Worm (Caenorhabditis elegans): ENCODE data around the gene T19C3.4.
A peak's percentile ranks its signal among the peaks of the same experiment; 100 is the strongest.

Gene T19C3.4

DNA sequence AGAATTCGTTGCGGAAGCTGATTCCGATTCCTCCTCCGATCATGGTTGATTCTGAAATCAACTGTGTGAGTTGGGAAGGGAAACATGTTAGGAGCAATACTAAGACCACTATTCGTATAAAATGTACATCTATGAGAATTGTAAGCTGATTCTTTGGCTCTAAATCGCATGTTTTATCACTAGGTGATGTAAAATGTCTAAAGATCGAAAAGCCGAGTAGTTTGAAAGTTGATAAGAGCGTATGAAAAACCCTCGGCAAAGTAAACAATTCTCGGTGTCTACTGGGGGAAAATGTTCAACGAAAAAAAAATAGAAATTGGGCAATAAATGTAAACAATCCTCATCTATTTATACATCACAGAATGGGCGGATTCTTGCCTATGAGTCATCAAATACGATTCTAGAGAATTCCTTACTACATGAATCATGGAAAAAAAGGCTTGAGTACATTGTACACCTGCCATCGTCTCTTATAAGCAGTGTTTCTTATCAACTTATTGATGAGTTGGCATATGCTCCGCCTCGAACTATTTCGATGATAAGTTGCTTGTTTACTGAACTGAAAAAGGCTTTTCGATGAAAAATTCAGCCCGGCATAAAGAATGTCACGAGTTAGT, 19.6 kb downstream of the T19C3.4 start, which contains the start of gene lec-6:
lec-6 (minus strand) TSS at position 51 of the 617 bp plus-strand sequence.
- TF ChIP-seq sox-4 (tag; optimal IDR thresholded peaks at IDR 0.05) (no peak), jun-1 (tag; optimal IDR thresholded peaks at IDR 0.05) (peak; percentile 64), irx-1 (tag; optimal IDR thresholded peaks at IDR 0.05) (peak; percentile 21), dsc-1 (tag; optimal IDR thresholded peaks at IDR 0.05) (no peak), lir-3 (tag; optimal IDR thresholded peaks at IDR 0.05; ENCODE audit: poor library complexity) (no peak), sup-37 (GFP tag; optimal IDR thresholded peaks at IDR 0.05) (no peak), C16A3.4 (tag; optimal IDR thresholded peaks at IDR 0.05) (no peak), pqm-1 (tag; optimal IDR thresholded peaks at IDR 0.05) (peak; percentile 38), ets-5 (GFP tag; IDR thresholded peaks at IDR 0.05) (no peak), mdl-1 (tag; optimal IDR thresholded peaks at IDR 0.05) (no peak), lin-14 (GFP tag; optimal IDR thresholded peaks at IDR 0.05) (peak; percentile 11), C34B4.2 (tag; optimal IDR thresholded peaks at IDR 0.05) (no peak), swsn-7 (tag; optimal IDR thresholded peaks at IDR 0.05) (no peak), isw-1 (GFP tag; IDR thresholded peaks at IDR 0.05) (no peak), zip-4 (GFP tag; optimal IDR thresholded peaks at IDR 0.05) (no peak), pag-3 (tag; optimal IDR thresholded peaks at IDR 0.05; ENCODE audit: borderline replicate concordance, insufficient read depth) (no peak), fos-1 (tag; optimal IDR thresholded peaks at IDR 0.05) (peak; percentile 74), aha-1 (tag; optimal IDR thresholded peaks at IDR 0.05) (no peak), rnt-1 (tag; optimal IDR thresholded peaks at IDR 0.05) (no peak), fkh-4 (tag; optimal IDR thresholded peaks at IDR 0.05; ENCODE audit: borderline replicate concordance) (no peak), hlh-17 (GFP tag; optimal IDR thresholded peaks at IDR 0.05; ENCODE audit: borderline replicate concordance) (no peak), tbx-2 (tag; optimal IDR thresholded peaks at IDR 0.05) (no peak), ces-1 (GFP tag; optimal IDR thresholded peaks at IDR 0.05) (no peak), lin-35 (GFP tag; optimal IDR thresholded peaks at IDR 0.05) (peak in 1 of 2 experiments; percentile 51), lin-13 (GFP tag; optimal IDR thresholded peaks at IDR 0.05) (no peak), elt-2 (tag; optimal IDR thresholded peaks at IDR 0.05) (peak; percentile 97), nhr-77 (tag; optimal IDR thresholded peaks at IDR 0.05) (peak; percentile 1), efl-3 (GFP tag; optimal IDR thresholded peaks at IDR 0.05) (no peak), ceh-8 (GFP tag; optimal IDR thresholded peaks at IDR 0.05) (no peak), nhr-71 (tag; optimal IDR thresholded peaks at IDR 0.05) (peak; percentile 56), xbp-1 (tag; optimal IDR thresholded peaks at IDR 0.05) (no peak), efl-1 (optimal IDR thresholded peaks at IDR 0.05) (no peak), efl-1 (GFP tag; optimal IDR thresholded peaks at IDR 0.05 in 1 of 2) (peak in 1 of 2 experiments; percentile 84), mef-2 (tag; optimal IDR thresholded peaks at IDR 0.05) (no peak), nhr-20 (tag; optimal IDR thresholded peaks at IDR 0.05) (peak; percentile 1), lin-15B (tag; optimal IDR thresholded peaks at IDR 0.05) (no peak), nhr-90 (tag; optimal IDR thresholded peaks at IDR 0.05; ENCODE audit: poor library complexity) (peak; percentile 8), zag-1 (tag; optimal IDR thresholded peaks at IDR 0.05) (no peak), nhr-76 (tag; optimal IDR thresholded peaks at IDR 0.05) (no peak), skn-1 (tag; optimal IDR thresholded peaks at IDR 0.05) (no peak), ceh-63 (GFP tag; optimal IDR thresholded peaks at IDR 0.05) (no peak)

ce11 chrIII:599279-599678, 20.8 kb downstream of the T19C3.4 start:
- TF ChIP-seq nhr-76 (tag; optimal IDR thresholded peaks at IDR 0.05): no peak
- TF ChIP-seq elt-2 (tag; optimal IDR thresholded peaks at IDR 0.05): peak; percentile 33
- no peak for TF ChIP-seq C34B4.2 (tag; optimal IDR thresholded peaks at IDR 0.05)
- no peak for TF ChIP-seq egl-13 (tag; optimal IDR thresholded peaks at IDR 0.05)
